Fruit fly (Drosophila melanogaster) whole organism: ENCODE data around the gene CG14931.

Experiments
- CG8478 ChIP-seq: fragments of >200 bp; optimal IDR thresholded peaks from 2 replicates; lab custom pipeline; 2018; ENCODE audit warnings: inconsistent platforms
- pan ChIP-seq: fragments of >200 bp; optimal IDR thresholded peaks from 2 replicates; lab custom pipeline; 2017
- psq ChIP-seq: fragments of >200 bp; optimal IDR thresholded peaks from 2 replicates; lab custom pipeline; 2017

DNA sequence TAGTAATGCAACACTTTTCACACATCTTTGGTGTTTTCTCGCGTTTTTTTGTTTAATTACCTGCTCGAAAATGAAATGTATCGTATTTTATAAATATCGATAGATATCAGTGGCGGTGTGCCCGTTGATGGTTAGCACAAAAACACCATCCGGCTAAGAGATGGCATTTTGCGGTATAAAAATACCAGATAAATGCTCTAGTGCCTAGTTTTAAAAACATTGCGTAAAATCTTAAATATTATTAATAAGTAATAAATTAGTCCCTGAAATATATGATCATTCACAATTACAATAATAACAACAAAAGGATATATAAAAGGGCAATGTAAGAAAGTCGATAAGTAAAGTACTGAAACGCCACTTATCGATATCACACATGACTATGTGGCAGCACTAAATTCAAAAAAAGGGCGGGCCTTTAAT is 25.5 kb downstream of the CG14931 start, which contains the start of gene CycY:
- TF ChIP-seq CG8478 (lab: Kevin White, UChicago) (no peak), psq (lab: Kevin White, UChicago) (no peak), pan (no peak)
